Worm (Caenorhabditis elegans): ENCODE measurements around the gene ZK666.11.

ce11 chrII:10476039-10476438 is 6.3 kb upstream of the ZK666.11 start, which contains the start of gene clec-58:
- TF ChIP-seq him-1 (tag; optimal IDR thresholded peaks at IDR 0.05) (no peak), W03F9.2 (tag; optimal IDR thresholded peaks at IDR 0.05) (no peak), dao-5 (tag; optimal IDR thresholded peaks at IDR 0.05) (no peak)

All from whole organism, L4/young adult.